Worm (Caenorhabditis elegans): Measurements from ENCODE around the gene C37E2.3.

DNA sequence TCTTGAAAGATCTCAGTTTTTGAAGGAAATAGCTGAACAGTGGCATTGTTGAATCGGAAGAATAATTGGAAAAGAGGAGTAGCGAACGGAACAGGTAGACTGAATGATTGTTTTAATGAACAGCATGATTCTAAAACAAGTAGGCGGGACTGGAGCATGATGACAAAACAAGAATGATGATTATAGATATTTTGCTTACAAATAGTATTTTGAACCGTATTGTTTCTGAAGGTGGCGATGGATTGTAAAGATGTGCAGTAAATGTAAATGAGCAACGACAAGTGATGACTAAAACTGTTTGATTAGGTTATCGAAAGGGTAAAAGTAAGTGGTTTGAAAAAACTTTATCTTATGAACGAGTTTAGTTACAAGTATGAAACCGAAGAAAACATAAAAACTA lies 46.0 kb upstream of the C37E2.3 start, which contains the start of gene F28H6.8:
- TF ChIP-seq nhr-12 (tag; optimal IDR thresholded peaks at IDR 0.05), result no peak
- no peak for TF ChIP-seq mdl-1 (tag; optimal IDR thresholded peaks at IDR 0.05)
- no peak for TF ChIP-seq nhr-23 (tag; optimal IDR thresholded peaks at IDR 0.05)

All from whole organism, L2 larva.